Worm (Caenorhabditis elegans) whole organism, dauer: ENCODE results near the gene C50C3.1.

Experiments
- unc-62 ChIP-seq: sonication (generic microtip); optimal IDR thresholded peaks from 2 replicates; lab custom pipeline; 2017; ENCODE audit warnings: missing biosample characterization, missing genetic modification reagents, missing genetic modification characterization

Gene C50C3.1

ce11 chrIII:8181581-8181980 lies 10.2 kb upstream of the C50C3.1 start, which contains the start of gene spc-2:
TSS of gene spc-2 (plus strand) at chrIII:8181881.
- no peak for TF ChIP-seq unc-62 (GFP tag; lab: Kevin White, UChicago)

ce11 chrIII:8182573-8182972 lies 9.2 kb upstream of the C50C3.1 start:
- TF ChIP-seq unc-62 (GFP tag; lab: Kevin White, UChicago) = no peak

- TF ChIP-seq unc-62 (GFP tag; lab: Kevin White, UChicago) = no peak
Observed at ce11 chrIII:8185130-8185529, 6.7 kb upstream of the C50C3.1 start.

- TF ChIP-seq unc-62 (GFP tag; lab: Kevin White, UChicago) = no peak
Observed at ce11 chrIII:8190505-8190904, 1.3 kb upstream of the C50C3.1 start, which contains the start of gene C50C3.19. TSS of gene C50C3.19 (plus strand) at chrIII:8190805.

- no peak for TF ChIP-seq unc-62 (GFP tag; lab: Kevin White, UChicago)
Observed at ce11 chrIII:8199060-8199459, 7.3 kb downstream of the C50C3.1 start.

- no peak for TF ChIP-seq unc-62 (GFP tag; lab: Kevin White, UChicago)
Observed at ce11 chrIII:8201117-8201516, 9.3 kb downstream of the C50C3.1 start, which contains the start of gene unc-36. TSS of gene unc-36 (minus strand) at chrIII:8201217.

- no peak for TF ChIP-seq unc-62 (GFP tag; lab: Kevin White, UChicago)
Observed at ce11 chrIII:8201760-8202159, 10.0 kb downstream of the C50C3.1 start.

ce11 chrIII:8202754-8203153 lies 11.0 kb downstream of the C50C3.1 start, which contains the start of gene snb-5:
TSS of gene snb-5 (plus strand) at chrIII:8203054.
- TF ChIP-seq unc-62 (GFP tag; lab: Kevin White, UChicago) = no peak

- no peak for TF ChIP-seq unc-62 (GFP tag; lab: Kevin White, UChicago)
Observed at ce11 chrIII:8209775-8210174, 18.0 kb downstream of the C50C3.1 start, which contains the start of gene C30A5.10. TSS of gene C30A5.10 (minus strand) at chrIII:8209875.

ce11 chrIII:8211562-8211961 lies 19.8 kb downstream of the C50C3.1 start:
- no peak for TF ChIP-seq unc-62 (GFP tag; lab: Kevin White, UChicago)

- TF ChIP-seq unc-62 (GFP tag; lab: Kevin White, UChicago) = no peak
Observed at ce11 chrIII:8216224-8216623, 24.4 kb downstream of the C50C3.1 start, which contains the start of gene unc-86. TSS of gene unc-86 (minus strand) at chrIII:8216336.

- TF ChIP-seq unc-62 (GFP tag; lab: Kevin White, UChicago) = no peak
Observed at ce11 chrIII:8217919-8218318, 26.1 kb downstream of the C50C3.1 start, which contains the start of gene C30A5.16. TSS of gene C30A5.16 (plus strand) at chrIII:8218219.

- no peak for TF ChIP-seq unc-62 (GFP tag; lab: Kevin White, UChicago)
Observed at ce11 chrIII:8220081-8220480, 28.3 kb downstream of the C50C3.1 start.

ce11 chrIII:8224769-8225168 lies 33.0 kb downstream of the C50C3.1 start, which contains the start of gene mob-4:
TSS of gene mob-4 (plus strand) at chrIII:8225097.
- TF ChIP-seq unc-62 (GFP tag; lab: Kevin White, UChicago) = no peak

- TF ChIP-seq unc-62 (GFP tag; lab: Kevin White, UChicago) = no peak
Observed at ce11 chrIII:8226178-8226577, 34.4 kb downstream of the C50C3.1 start, which contains the start of gene rfs-1. TSS of gene rfs-1 (plus strand) at chrIII:8226478.

ce11 chrIII:8227511-8227910 lies 35.7 kb downstream of the C50C3.1 start, which contains the start of gene fbxl-1:
TSS of gene fbxl-1 (plus strand) at chrIII:8227830.
- TF ChIP-seq unc-62 (GFP tag; lab: Kevin White, UChicago) = no peak

ce11 chrIII:8228916-8229315 lies 37.1 kb downstream of the C50C3.1 start:
- no peak for TF ChIP-seq unc-62 (GFP tag; lab: Kevin White, UChicago)
